Fruit fly (Drosophila melanogaster) whole organism, adult: ENCODE data around the gene wrm1.

ENCODE experiments used
- CG11617 ChIP-seq: fragments of 200-800 bp; sonication (Bioruptor generic); optimal IDR thresholded peaks from 2 replicates; lab custom pipeline; 2017; ENCODE audit warnings: mild to moderate bottlenecking, missing biosample characterization, missing genetic modification reagents, missing genetic modification characterization
- CG12768 ChIP-seq: fragments of 200-800 bp; sonication (Bioruptor generic); optimal IDR thresholded peaks from 2 replicates; lab custom pipeline; 2017; ENCODE audit warnings: missing biosample characterization, missing genetic modification characterization, mild to moderate bottlenecking, moderate library complexity, missing genetic modification reagents
- CG14711 ChIP-seq: fragments of 200-800 bp; sonication (Bioruptor generic); optimal IDR thresholded peaks from 2 replicates; lab custom pipeline; 2018; ENCODE audit warnings: missing biosample characterization, mild to moderate bottlenecking, missing genetic modification characterization, moderate library complexity
- CG1620 ChIP-seq: fragments of 200-800 bp; sonication (Bioruptor generic); optimal IDR thresholded peaks from 2 replicates; lab custom pipeline; 2016; ENCODE audit warnings: missing biosample characterization, missing genetic modification characterization
- CG33017 ChIP-seq: fragments of 200-800 bp; sonication (Bioruptor generic); optimal IDR thresholded peaks from 2 replicates; lab custom pipeline; 2018; ENCODE audit warnings: missing biosample characterization, mild to moderate bottlenecking, missing genetic modification characterization, moderate library complexity
- CG5204 ChIP-seq: fragments of 200-800 bp; sonication (Bioruptor generic); optimal IDR thresholded peaks from 2 replicates; lab custom pipeline; 2016; ENCODE audit warnings: missing biosample characterization, missing genetic modification characterization
- CG7045 ChIP-seq: fragments of 200-800 bp; sonication (Bioruptor generic); optimal IDR thresholded peaks from 2 replicates; lab custom pipeline; 2017; ENCODE audit warnings: missing biosample characterization, mild to moderate bottlenecking, missing genetic modification characterization
- CG7101 ChIP-seq: fragments of 200-800 bp; sonication (Bioruptor generic); optimal IDR thresholded peaks from 2 replicates; lab custom pipeline; 2018; ENCODE audit warnings: missing biosample characterization, mild to moderate bottlenecking, missing genetic modification characterization, moderate library complexity
- Clk ChIP-seq: fragments of 200-800 bp; sonication (Bioruptor generic); optimal IDR thresholded peaks from 2 replicates; lab custom pipeline; 2017; ENCODE audit warnings: missing biosample characterization, missing genetic modification characterization
- Crg-1 ChIP-seq: fragments of 200-800 bp; sonication (Bioruptor generic); optimal IDR thresholded peaks from 2 replicates; lab custom pipeline; 2016; ENCODE audit warnings: missing biosample characterization, missing genetic modification characterization
- Hr96 ChIP-seq: fragments of 200-800 bp; sonication (Bioruptor generic); optimal IDR thresholded peaks from 2 replicates; lab custom pipeline; 2016; ENCODE audit warnings: missing biosample characterization, missing genetic modification characterization
- Mnt ChIP-seq: fragments of 200-800 bp; sonication (Bioruptor generic); optimal IDR thresholded peaks from 2 replicates; lab custom pipeline; 2016; ENCODE audit warnings: missing biosample characterization, mild to moderate bottlenecking, missing genetic modification characterization
- bab1 ChIP-seq: fragments of 200-800 bp; sonication (Bioruptor generic); optimal IDR thresholded peaks from 3 replicates; lab custom pipeline; 2019; ENCODE audit warnings: missing biosample characterization, mild to moderate bottlenecking, missing genetic modification characterization, moderate library complexity
- cic ChIP-seq: fragments of 200-800 bp; sonication (Bioruptor generic); optimal IDR thresholded peaks from 2 replicates; lab custom pipeline; 2017; ENCODE audit warnings: missing biosample characterization, mild to moderate bottlenecking, missing genetic modification characterization, moderate library complexity
- cnc ChIP-seq, 2 experiments: fragments of >200 bp; optimal IDR thresholded peaks; 2 replicates each; lab custom pipeline; 2017
- kay ChIP-seq: fragments of 200-800 bp; sonication (Bioruptor generic); peaks from one replicate; lab custom pipeline; 2016; ENCODE audit warnings: missing biosample characterization, missing genetic modification characterization, borderline replicate concordance
- ovo ChIP-seq: fragments of 200-800 bp; sonication (Bioruptor generic); optimal IDR thresholded peaks from 2 replicates; lab custom pipeline; 2016; ENCODE audit warnings: missing biosample characterization, missing genetic modification characterization
- pad ChIP-seq: fragments of 200-800 bp; sonication (Bioruptor generic); optimal IDR thresholded peaks from 3 replicates; lab custom pipeline; 2017; ENCODE audit warnings: missing biosample characterization, missing genetic modification characterization, mild to moderate bottlenecking, moderate library complexity, missing genetic modification reagents
- tj ChIP-seq: fragments of 200-800 bp; sonication (Bioruptor generic); optimal IDR thresholded peaks from 3 replicates; lab custom pipeline; 2017; ENCODE audit warnings: missing biosample characterization, mild to moderate bottlenecking, missing genetic modification characterization, moderate library complexity
- toe ChIP-seq: fragments of 200-800 bp; sonication (Bioruptor generic); optimal IDR thresholded peaks from 2 replicates; lab custom pipeline; 2016; ENCODE audit warnings: missing biosample characterization, missing genetic modification characterization

Gene wrm1

DNA sequence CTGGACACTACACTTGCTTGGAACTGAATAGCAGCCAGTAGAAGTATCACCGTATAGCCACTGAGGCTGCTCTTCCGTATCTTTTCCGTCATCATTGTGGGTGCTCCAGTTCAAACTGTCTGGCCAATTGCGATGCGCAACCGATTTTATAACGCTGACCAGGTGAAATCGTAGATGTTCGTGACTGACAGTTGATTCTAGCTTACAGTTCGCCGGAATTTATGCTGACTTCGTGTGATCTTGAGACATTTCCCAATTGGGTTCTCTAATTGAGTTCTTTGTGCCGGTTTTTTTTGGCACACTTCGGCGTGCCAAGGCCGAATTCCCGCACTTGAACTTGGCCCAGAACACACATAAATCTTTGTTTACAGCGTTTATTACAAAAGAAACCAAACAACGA is 11.9 kb upstream of the wrm1 start, which contains the start of gene CG14834:
CG14834 (minus strand) TSS at position 173 of the 400 bp plus-strand sequence.
- no peak for TF ChIP-seq CG7045
- TF ChIP-seq tj (GFP tag; lab: Kevin White, UChicago): peak; percentile 93
- TF ChIP-seq CG7101 (tag; lab: Kevin White, UChicago): no peak

DNA sequence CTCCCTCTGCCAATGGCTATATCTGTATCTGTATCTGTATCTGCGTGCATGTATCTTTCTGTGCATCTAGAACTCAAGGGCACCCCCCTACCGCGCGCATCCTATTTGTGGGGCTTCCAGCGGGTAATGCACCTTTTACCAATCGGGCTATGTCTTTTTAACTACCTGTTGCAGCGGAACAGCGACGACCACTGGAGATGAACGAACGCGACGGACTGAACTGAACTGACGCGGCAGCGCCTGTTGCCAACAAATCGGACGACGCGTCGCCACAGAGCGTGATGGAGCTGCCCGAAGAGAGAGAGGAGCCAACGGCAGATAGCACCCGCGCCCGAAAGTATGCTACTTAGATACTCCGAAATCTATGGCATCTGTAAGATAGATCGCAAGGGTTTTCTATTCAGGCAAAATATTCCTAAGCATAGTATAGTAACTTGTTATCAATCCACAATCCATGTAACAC is 10.0 kb upstream of the wrm1 start, which contains the start of gene Cln7:
Cln7 (minus strand) TSS at position 219 of the 463 bp plus-strand sequence.
- TF ChIP-seq toe (GFP tag; lab: Kevin White, UChicago) (no peak), pad (GFP tag; lab: Kevin White, UChicago) (peak; percentile 48), Crg-1 (GFP tag; lab: Kevin White, UChicago) (peak; percentile 36), CG12768 (GFP tag; lab: Kevin White, UChicago) (peak; percentile 95), kay (GFP tag; lab: Kevin White, UChicago) (no peak), CG5204 (GFP tag; lab: Kevin White, UChicago) (no peak), ovo (GFP tag; lab: Kevin White, UChicago) (peak; percentile 76), tj (GFP tag; lab: Kevin White, UChicago) (peak; percentile 74), Hr96 (GFP tag; lab: Kevin White, UChicago) (no peak), CG33017 (peak; percentile 80), Mnt (GFP tag; lab: Kevin White, UChicago) (peak; percentile 84), bab1 (peak; percentile 96), CG7045 (peak; percentile 60), cnc (optimal IDR thresholded peaks at IDR 0.05; lab: Kevin White, UChicago) (no peak), Clk (peak; percentile 80), CG7101 (tag; lab: Kevin White, UChicago) (peak; percentile 58), cic (GFP tag; lab: Kevin White, UChicago) (peak; percentile 97), CG14711 (tag; lab: Kevin White, UChicago) (peak; percentile 46), CG1620 (GFP tag; lab: Kevin White, UChicago) (peak; percentile 52), CG11617 (GFP tag; lab: Kevin White, UChicago) (peak; percentile 86)

DNA sequence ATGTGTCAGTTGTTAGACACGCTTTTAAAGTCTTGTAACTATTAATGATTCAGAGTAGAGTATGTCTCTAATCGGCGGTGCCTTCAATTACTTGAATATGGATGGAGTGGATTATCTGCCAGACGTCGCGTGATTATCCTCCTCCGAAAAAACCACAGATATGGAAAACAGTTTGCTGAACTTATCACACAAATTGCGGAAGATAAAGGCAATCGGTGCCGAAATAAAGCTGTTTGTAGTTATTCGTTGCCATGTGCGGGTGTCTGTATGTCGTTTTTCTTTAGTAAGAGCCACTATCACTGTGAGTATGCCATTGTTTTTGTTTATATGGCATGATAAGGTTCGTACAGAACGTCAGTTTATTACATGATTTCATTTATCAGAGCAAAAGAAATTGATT is 9.0 kb upstream of the wrm1 start:
- TF ChIP-seq tj (GFP tag; lab: Kevin White, UChicago) (no peak), kay (GFP tag; lab: Kevin White, UChicago) (no peak), CG14711 (tag; lab: Kevin White, UChicago) (no peak), cnc (optimal IDR thresholded peaks at IDR 0.05; lab: Kevin White, UChicago) (no peak), Mnt (GFP tag; lab: Kevin White, UChicago) (peak; percentile 9), cic (GFP tag; lab: Kevin White, UChicago) (peak; percentile 29), CG11617 (GFP tag; lab: Kevin White, UChicago) (no peak), CG33017 (no peak), CG7045 (no peak)

DNA sequence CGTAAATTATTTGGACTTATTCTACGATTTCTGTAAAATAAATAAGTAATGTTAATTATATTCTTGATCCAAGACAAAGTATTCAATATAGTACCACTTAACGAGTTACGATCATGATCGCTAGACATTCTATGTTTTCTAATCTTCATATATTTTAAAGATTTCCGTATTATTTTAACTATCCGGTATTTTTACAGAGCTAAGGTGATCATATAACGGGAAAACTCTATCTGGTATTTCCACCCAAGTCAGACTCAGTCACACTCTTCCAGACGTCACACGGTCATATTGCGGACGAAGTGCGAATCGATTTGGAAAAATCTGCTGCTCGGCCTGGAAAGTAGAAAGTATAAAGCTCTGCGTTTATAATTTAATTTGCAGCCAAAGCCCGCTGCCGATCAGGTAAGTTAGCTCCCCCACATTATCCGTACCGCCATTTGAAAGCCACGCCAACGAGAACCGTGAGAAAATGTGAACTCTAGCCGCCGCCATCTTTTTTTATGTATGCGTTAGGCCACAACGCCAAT is 4.3 kb upstream of the wrm1 start, which contains the start of the genes lark and eco:
lark (plus strand) TSS at position 51 of the 527 bp plus-strand sequence.
eco (minus strand) TSS at position 125 of the 527 bp plus-strand sequence.
- TF ChIP-seq toe (GFP tag; lab: Kevin White, UChicago) (no peak), CG12768 (GFP tag; lab: Kevin White, UChicago) (peak; percentile 3), pad (GFP tag; lab: Kevin White, UChicago) (no peak), tj (GFP tag; lab: Kevin White, UChicago) (no peak), bab1 (peak; percentile 67), CG7045 (no peak), CG11617 (GFP tag; lab: Kevin White, UChicago) (no peak), Mnt (GFP tag; lab: Kevin White, UChicago) (peak; percentile 11), Hr96 (GFP tag; lab: Kevin White, UChicago) (no peak), CG1620 (GFP tag; lab: Kevin White, UChicago) (no peak), ovo (GFP tag; lab: Kevin White, UChicago) (no peak), Clk (no peak), Crg-1 (GFP tag; lab: Kevin White, UChicago) (no peak), CG33017 (no peak), CG14711 (tag; lab: Kevin White, UChicago) (peak; percentile 61)

DNA sequence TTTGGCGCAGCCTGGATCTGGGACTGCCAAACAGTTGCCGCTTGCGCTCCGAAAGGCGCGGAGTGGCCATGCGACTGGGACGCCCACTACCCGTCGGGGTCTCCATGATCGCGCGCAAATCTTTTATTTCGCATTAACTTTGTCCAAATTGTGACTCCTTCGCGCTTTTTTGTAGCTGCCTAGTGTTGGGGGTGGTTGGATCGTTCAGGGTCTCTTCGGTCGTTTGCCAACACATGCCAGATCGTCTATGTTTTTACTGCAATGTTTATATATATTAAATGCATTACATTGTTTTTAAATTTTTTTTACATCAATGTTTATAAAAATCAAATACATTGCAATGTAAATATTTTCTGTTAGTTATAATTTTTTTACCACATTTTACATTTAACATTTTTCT is 3.8 kb upstream of the wrm1 start:
- TF ChIP-seq CG33017 (no peak), CG12768 (GFP tag; lab: Kevin White, UChicago) (peak; percentile 31), kay (GFP tag; lab: Kevin White, UChicago) (no peak), CG14711 (tag; lab: Kevin White, UChicago) (no peak), pad (GFP tag; lab: Kevin White, UChicago) (peak; percentile 50), Clk (no peak), CG7101 (tag; lab: Kevin White, UChicago) (peak; percentile 54), CG5204 (GFP tag; lab: Kevin White, UChicago) (no peak), Crg-1 (GFP tag; lab: Kevin White, UChicago) (peak; percentile 66), CG7045 (no peak), CG1620 (GFP tag; lab: Kevin White, UChicago) (peak; percentile 52), toe (GFP tag; lab: Kevin White, UChicago) (no peak), Hr96 (GFP tag; lab: Kevin White, UChicago) (no peak), cic (GFP tag; lab: Kevin White, UChicago) (no peak), CG11617 (GFP tag; lab: Kevin White, UChicago) (no peak), Mnt (GFP tag; lab: Kevin White, UChicago) (peak; percentile 2), ovo (GFP tag; lab: Kevin White, UChicago) (peak; percentile 20), tj (GFP tag; lab: Kevin White, UChicago) (no peak), bab1 (no peak), cnc (optimal IDR thresholded peaks at IDR 0.05; lab: Kevin White, UChicago) (no peak)
